Worm (Caenorhabditis elegans) whole organism, early embryonic: ENCODE results near the gene hrg-4.

Source experiments
- B0310.2 ChIP-seq: sonication (generic microtip); optimal IDR thresholded peaks from 2 replicates; lab custom pipeline; 2016; ENCODE audit warnings: mild to moderate bottlenecking, missing genetic modification characterization, missing compliant biosample characterization
- F13C5.2 ChIP-seq: sonication (generic microtip); optimal IDR thresholded peaks from 2 replicates; lab custom pipeline; 2017; ENCODE audit warnings: mild to moderate bottlenecking, missing genetic modification characterization, inconsistent platforms, missing compliant biosample characterization
- aly-1 ChIP-seq: sonication (generic microtip); optimal IDR thresholded peaks from 2 replicates; lab custom pipeline; 2016; ENCODE audit warnings: missing genetic modification characterization, missing compliant biosample characterization
- ama-1 ChIP-seq: fragments of 150-350 bp; optimal IDR thresholded peaks from 2 replicates; lab custom pipeline; 2014
- ceh-13 ChIP-seq: fragments of 200-800 bp; sonication (Bioruptor generic); optimal IDR thresholded peaks from 2 replicates; lab custom pipeline; 2018; ENCODE audit warnings: mild to moderate bottlenecking, missing genetic modification characterization, missing compliant biosample characterization
- ceh-36 ChIP-seq: sonication (generic microtip); optimal IDR thresholded peaks from 2 replicates; lab custom pipeline; 2016; ENCODE audit warnings: missing genetic modification characterization, inconsistent platforms, missing compliant biosample characterization
- ets-7 ChIP-seq: sonication (generic microtip); optimal IDR thresholded peaks from 2 replicates; lab custom pipeline; 2016; ENCODE audit warnings: missing genotype, missing genetic modification characterization, missing compliant biosample characterization
- flt-1 ChIP-seq: fragments of 200-800 bp; sonication (Bioruptor generic); IDR thresholded peaks from 2 replicates; pipeline ENCODE4 v1.3.6; 2022; ENCODE audit warnings: missing genetic modification characterization, missing compliant biosample characterization
- hmbx-1 ChIP-seq: sonication (generic microtip); optimal IDR thresholded peaks from 2 replicates; lab custom pipeline; 2016; ENCODE audit warnings: mild to moderate bottlenecking, missing genetic modification characterization, missing compliant biosample characterization
- hmg-4 ChIP-seq: fragments of 200-800 bp; sonication (Bioruptor generic); optimal IDR thresholded peaks from 2 replicates; lab custom pipeline; 2018; ENCODE audit warnings: mild to moderate bottlenecking, missing genetic modification characterization, missing compliant biosample characterization
- hnd-1 ChIP-seq: sonication (generic microtip); optimal IDR thresholded peaks from 2 replicates; lab custom pipeline; 2016; ENCODE audit warnings: missing genetic modification characterization, missing compliant biosample characterization
- pes-1 ChIP-seq: fragments of 200-800 bp; sonication (Bioruptor generic); IDR thresholded peaks from 2 replicates; pipeline ENCODE4 v1.3.6; 2022; ENCODE audit warnings: missing genetic modification reagents, missing genetic modification characterization, missing compliant biosample characterization
- scrt-1 ChIP-seq: fragments of 200-800 bp; sonication (Bioruptor generic); IDR thresholded peaks from 2 replicates; pipeline ENCODE4 v1.3.6; 2022; ENCODE audit warnings: missing genetic modification characterization, missing compliant biosample characterization
- sea-1 ChIP-seq: fragments of 200-800 bp; sonication (Bioruptor generic); conservative IDR thresholded peaks from 2 replicates; pipeline ENCODE4 v1.3.6; 2022; ENCODE audit warnings: missing genetic modification characterization, missing compliant biosample characterization
- tbx-11 ChIP-seq: fragments of 200-800 bp; sonication (Bioruptor generic); IDR thresholded peaks from 2 replicates; pipeline ENCODE4 v1.3.6; 2022; ENCODE audit warnings: missing genetic modification characterization, missing compliant biosample characterization
- tbx-37 ChIP-seq: fragments of 200-800 bp; sonication (Bioruptor generic); conservative IDR thresholded peaks from 2 replicates; pipeline ENCODE4 v1.3.6; 2022; ENCODE audit warnings: missing genetic modification reagents, missing genetic modification characterization, missing compliant biosample characterization
- tra-4 ChIP-seq: sonication (generic microtip); optimal IDR thresholded peaks from 2 replicates; lab custom pipeline; 2017; ENCODE audit warnings: missing genetic modification characterization, missing compliant biosample characterization

Gene hrg-4

ce11 chrIV:11030893-11031292 is at the start of gene hrg-4:
Gene hrg-4, minus strand, starts transcription at chrIV:11030993.
- TF ChIP-seq tra-4 (no peak), ama-1 (lab: Kevin White, UChicago) (no peak), hmg-4 (GFP tag; lab: Kevin White, UChicago) (no peak), B0310.2 (tag; lab: Kevin White, UChicago) (no peak), ceh-13 (GFP tag; lab: Kevin White, UChicago) (no peak), flt-1 (GFP tag; lab: Robert Waterston, UW) (no peak), hnd-1 (tag; lab: Kevin White, UChicago) (no peak), ceh-36 (no peak)

ce11 chrIV:11078482-11078881 is 47.7 kb upstream of the hrg-4 start, which contains the start of gene Y5F2A.4:
Gene Y5F2A.4, minus strand, starts transcription at chrIV:11078582.
- TF ChIP-seq ceh-13 (GFP tag; lab: Kevin White, UChicago) (no peak), ceh-36 (no peak), hmbx-1 (no peak), B0310.2 (tag; lab: Kevin White, UChicago) (no peak), sea-1 (GFP tag; lab: Robert Waterston, UW) (no peak), hnd-1 (tag; lab: Kevin White, UChicago) (no peak), flt-1 (GFP tag; lab: Robert Waterston, UW) (no peak), tbx-37 (GFP tag; lab: Robert Waterston, UW) (no peak), pes-1 (GFP tag; lab: Robert Waterston, UW) (no peak), tra-4 (no peak), tbx-11 (no peak), hmg-4 (GFP tag; lab: Kevin White, UChicago) (no peak)

- TF ChIP-seq hnd-1 (tag; lab: Kevin White, UChicago): peak; percentile 29
Observed at ce11 chrIV:11070895-11071294, 40.1 kb upstream of the hrg-4 start.

ce11 chrIV:11068314-11068713 is 37.5 kb upstream of the hrg-4 start:
- TF ChIP-seq ceh-36 (no peak), pes-1 (GFP tag; lab: Robert Waterston, UW) (no peak), tbx-37 (GFP tag; lab: Robert Waterston, UW) (no peak), hnd-1 (tag; lab: Kevin White, UChicago) (no peak), ets-7 (tag; lab: Kevin White, UChicago) (no peak), sea-1 (GFP tag; lab: Robert Waterston, UW) (no peak), ceh-13 (GFP tag; lab: Kevin White, UChicago) (no peak), tra-4 (no peak), tbx-11 (no peak), hmg-4 (GFP tag; lab: Kevin White, UChicago) (no peak)

- TF ChIP-seq tra-4: no peak
Observed at ce11 chrIV:11067003-11067402, 36.2 kb upstream of the hrg-4 start, which contains the start of gene ttr-17. Gene ttr-17, minus strand, starts transcription at chrIV:11067026.

ce11 chrIV:11063962-11064361 is 33.2 kb upstream of the hrg-4 start, which contains the start of gene ttr-16:
Gene ttr-16, minus strand, starts transcription at chrIV:11064137.
- TF ChIP-seq tbx-11: no peak
- TF ChIP-seq ets-7 (tag; lab: Kevin White, UChicago): no peak
- TF ChIP-seq sea-1 (GFP tag; lab: Robert Waterston, UW): no peak
- TF ChIP-seq aly-1 (tag; lab: Kevin White, UChicago): no peak

ce11 chrIV:11062984-11063613 is 32.3 kb upstream of the hrg-4 start:
- TF ChIP-seq sea-1 (GFP tag; lab: Robert Waterston, UW): no peak
- TF ChIP-seq flt-1 (GFP tag; lab: Robert Waterston, UW): no peak
- TF ChIP-seq tbx-37 (GFP tag; lab: Robert Waterston, UW): no peak
- no peak for TF ChIP-seq scrt-1
- TF ChIP-seq ceh-13 (GFP tag; lab: Kevin White, UChicago): no peak
- no peak for TF ChIP-seq hmg-4 (GFP tag; lab: Kevin White, UChicago)
- no peak for TF ChIP-seq tbx-11
- no peak for TF ChIP-seq ama-1 (lab: Kevin White, UChicago)
- no peak for TF ChIP-seq pes-1 (GFP tag; lab: Robert Waterston, UW)
- no peak for TF ChIP-seq aly-1 (tag; lab: Kevin White, UChicago)
- no peak for TF ChIP-seq tra-4
- no peak for TF ChIP-seq hnd-1 (tag; lab: Kevin White, UChicago)
- no peak for TF ChIP-seq ceh-36

- TF ChIP-seq tbx-37 (GFP tag; lab: Robert Waterston, UW) (no peak), sea-1 (GFP tag; lab: Robert Waterston, UW) (no peak), B0310.2 (tag; lab: Kevin White, UChicago) (no peak), aly-1 (tag; lab: Kevin White, UChicago) (no peak), hmg-4 (GFP tag; lab: Kevin White, UChicago) (no peak), ama-1 (lab: Kevin White, UChicago) (no peak), tbx-11 (no peak), F13C5.2 (no peak), ceh-36 (no peak), ets-7 (tag; lab: Kevin White, UChicago) (no peak), scrt-1 (no peak), ceh-13 (GFP tag; lab: Kevin White, UChicago) (no peak)
Observed at ce11 chrIV:11053652-11054317, 23.0 kb upstream of the hrg-4 start, which contains the start of the genes F36H1.12 and lin-3. Gene F36H1.12, minus strand, starts transcription at chrIV:11053702. Gene lin-3, plus strand, starts transcription at chrIV:11054308.
